Fruit fly (Drosophila melanogaster) whole organism, embryonic: ENCODE results near the gene Wbp2.

Experiments
- Bgb ChIP-seq: fragments of 200-800 bp; sonication (Bioruptor generic); IDR thresholded peaks from 2 replicates; pipeline ENCODE4 v1.3.6; 2022; ENCODE audit warnings: missing biosample characterization, missing genetic modification characterization; ENCODE audit not compliant: partially characterized antibody
- BtbVII ChIP-seq: fragments of 200-800 bp; sonication (Bioruptor generic); optimal IDR thresholded peaks from 3 replicates; lab custom pipeline; 2017; ENCODE audit warnings: missing biosample characterization, mild to moderate bottlenecking, missing genetic modification characterization
- CG10654 ChIP-seq: fragments of 200-800 bp; sonication (Bioruptor generic); optimal IDR thresholded peaks from 2 replicates; lab custom pipeline; 2016; ENCODE audit warnings: missing biosample characterization, missing genetic modification characterization
- CG13296 ChIP-seq: fragments of 200-800 bp; sonication (Bioruptor generic); optimal IDR thresholded peaks from 3 replicates; lab custom pipeline; 2018; ENCODE audit warnings: missing biosample characterization, mild to moderate bottlenecking, missing genetic modification characterization
- CG16813 ChIP-seq: fragments of 200-800 bp; sonication (Bioruptor generic); IDR thresholded peaks from 3 replicates; pipeline ENCODE4 v1.3.6; 2022; ENCODE audit warnings: missing biosample characterization, missing genetic modification characterization; ENCODE audit not compliant: partially characterized antibody
- CG17186 ChIP-seq: fragments of 200-800 bp; sonication (Bioruptor generic); optimal IDR thresholded peaks from 3 replicates; lab custom pipeline; 2017; ENCODE audit warnings: missing biosample characterization, missing genetic modification reagents, missing genetic modification characterization
- CG17829 ChIP-seq: fragments of 200-800 bp; optimal IDR thresholded peaks from 2 replicates; lab custom pipeline; 2019; ENCODE audit warnings: missing biosample characterization, mild to moderate bottlenecking, missing genetic modification characterization, moderate library complexity
- CG18011 ChIP-seq: fragments of 200-800 bp; sonication (Bioruptor generic); optimal IDR thresholded peaks from 2 replicates; lab custom pipeline; 2017; ENCODE audit warnings: missing biosample characterization, missing genetic modification characterization, mild to moderate bottlenecking, moderate library complexity, missing genotype
- CG2120 ChIP-seq: fragments of 200-800 bp; sonication (Bioruptor generic); optimal IDR thresholded peaks from 3 replicates; lab custom pipeline; 2016; ENCODE audit warnings: missing biosample characterization, missing genetic modification characterization
- CG2712 ChIP-seq: fragments of 200-800 bp; optimal IDR thresholded peaks from 3 replicates; lab custom pipeline; 2019; ENCODE audit warnings: missing biosample characterization, mild to moderate bottlenecking, missing genetic modification characterization, moderate library complexity
- CG2889 ChIP-seq: fragments of 200-800 bp; sonication (Bioruptor generic); IDR thresholded peaks from 3 replicates; pipeline ENCODE4 v1.3.6; 2022; ENCODE audit warnings: missing biosample characterization, missing genetic modification characterization
- CG3281 ChIP-seq: fragments of 200-800 bp; sonication (Bioruptor generic); optimal IDR thresholded peaks from 3 replicates; lab custom pipeline; 2017; ENCODE audit warnings: missing biosample characterization, mild to moderate bottlenecking, missing genetic modification characterization
- CG33213 ChIP-seq: fragments of 200-800 bp; sonication (Bioruptor generic); optimal IDR thresholded peaks from 3 replicates; lab custom pipeline; 2016; ENCODE audit warnings: missing biosample characterization, missing genetic modification characterization
- CG34376 ChIP-seq: fragments of 200-800 bp; sonication (Bioruptor generic); optimal IDR thresholded peaks from 2 replicates; lab custom pipeline; 2018; ENCODE audit warnings: missing biosample characterization, mild to moderate bottlenecking, missing genetic modification characterization
- CG4617 ChIP-seq: fragments of 200-800 bp; sonication (Bioruptor generic); optimal IDR thresholded peaks from 3 replicates; lab custom pipeline; 2016; ENCODE audit warnings: missing biosample characterization, missing genetic modification characterization, borderline replicate concordance
- CG6175 ChIP-seq: fragments of 200-800 bp; sonication (Bioruptor generic); IDR thresholded peaks from 3 replicates; pipeline ENCODE4 v1.3.6; 2022; ENCODE audit warnings: missing biosample characterization, missing genetic modification characterization
- CG6765 ChIP-seq: fragments of 200-800 bp; sonication (Bioruptor generic); optimal IDR thresholded peaks from 3 replicates; lab custom pipeline; 2017; ENCODE audit warnings: missing biosample characterization, mild to moderate bottlenecking, missing genetic modification characterization
- CG7556 ChIP-seq: fragments of 200-800 bp; sonication (Bioruptor generic); optimal IDR thresholded peaks from 2 replicates; lab custom pipeline; 2017; ENCODE audit warnings: missing biosample characterization, mild to moderate bottlenecking, missing genetic modification characterization
- CG7786 ChIP-seq: fragments of 200-800 bp; sonication (Bioruptor generic); optimal IDR thresholded peaks from 2 replicates; lab custom pipeline; 2016; ENCODE audit warnings: missing biosample characterization, missing genetic modification characterization
- CG8924 ChIP-seq: fragments of 200-800 bp; optimal IDR thresholded peaks from 3 replicates; lab custom pipeline; 2019; ENCODE audit warnings: missing biosample characterization, mild to moderate bottlenecking, missing genetic modification characterization, moderate library complexity
- CG9437 ChIP-seq: fragments of 200-800 bp; sonication (Bioruptor generic); optimal IDR thresholded peaks from 2 replicates; lab custom pipeline; 2018; ENCODE audit warnings: missing biosample characterization, mild to moderate bottlenecking, missing genetic modification characterization
- CG9727 ChIP-seq: fragments of 200-800 bp; sonication (Bioruptor generic); optimal IDR thresholded peaks from 3 replicates; lab custom pipeline; 2017; ENCODE audit warnings: missing biosample characterization, mild to moderate bottlenecking, missing genetic modification characterization
- CkIIα-i1 ChIP-seq: fragments of 200-800 bp; sonication (Bioruptor generic); IDR thresholded peaks from 2 replicates; pipeline ENCODE4 v1.3.6; 2022; ENCODE audit warnings: missing biosample characterization, missing genetic modification characterization
- Ets65A ChIP-seq: fragments of 200-800 bp; sonication (Bioruptor generic); peaks from one replicate; lab custom pipeline; 2016; ENCODE audit warnings: missing biosample characterization, missing genetic modification characterization
- Ets97D ChIP-seq: fragments of 200-800 bp; sonication (Bioruptor generic); optimal IDR thresholded peaks from 3 replicates; lab custom pipeline; 2016; ENCODE audit warnings: missing biosample characterization, missing genetic modification characterization
- HLH4C ChIP-seq: fragments of 200-800 bp; sonication (Bioruptor generic); IDR thresholded peaks from 3 replicates; pipeline ENCODE4 v1.3.6; 2022; ENCODE audit warnings: missing biosample characterization, missing genetic modification characterization; ENCODE audit not compliant: partially characterized antibody
- HmgD ChIP-seq: fragments of 200-800 bp; sonication (Bioruptor generic); optimal IDR thresholded peaks from 3 replicates; lab custom pipeline; 2016; ENCODE audit warnings: missing biosample characterization, missing genetic modification characterization
- Lim3 ChIP-seq: fragments of 200-800 bp; sonication (Bioruptor generic); IDR thresholded peaks from 2 replicates; pipeline ENCODE4 v1.3.6; 2022; ENCODE audit warnings: missing biosample characterization, missing genetic modification characterization
- MESR4 ChIP-seq: fragments of 200-800 bp; sonication (Bioruptor generic); optimal IDR thresholded peaks from 2 replicates; lab custom pipeline; 2018; ENCODE audit warnings: missing biosample characterization, mild to moderate bottlenecking, missing genetic modification characterization, moderate library complexity
- Oaz ChIP-seq: fragments of 200-800 bp; sonication (Bioruptor generic); IDR thresholded peaks from 2 replicates; pipeline ENCODE4 v1.3.6; 2022; ENCODE audit warnings: missing biosample characterization, missing genetic modification characterization
- Spps ChIP-seq: fragments of 200-800 bp; sonication (Bioruptor generic); optimal IDR thresholded peaks from 2 replicates; lab custom pipeline; 2018; ENCODE audit warnings: missing biosample characterization, mild to moderate bottlenecking, missing genetic modification characterization
- Vsx1 ChIP-seq: fragments of 200-800 bp; sonication (Bioruptor generic); optimal IDR thresholded peaks from 2 replicates; lab custom pipeline; 2017; ENCODE audit warnings: missing biosample characterization, mild to moderate bottlenecking, missing genetic modification characterization, missing genetic modification reagents
- amos ChIP-seq: fragments of 200-800 bp; sonication (Bioruptor generic); IDR thresholded peaks from 2 replicates; pipeline ENCODE4 v1.3.6; 2022; ENCODE audit warnings: missing biosample characterization, missing genetic modification characterization; ENCODE audit not compliant: partially characterized antibody
- bcd ChIP-seq: fragments of 200-800 bp; sonication (Bioruptor generic); optimal IDR thresholded peaks from 2 replicates; lab custom pipeline; 2017; ENCODE audit warnings: missing biosample characterization, mild to moderate bottlenecking, missing genetic modification characterization
- br ChIP-seq: fragments of >200 bp; optimal IDR thresholded peaks from 2 replicates; lab custom pipeline; 2017
- cg ChIP-seq: fragments of 200-800 bp; sonication (Bioruptor generic); optimal IDR thresholded peaks from 3 replicates; lab custom pipeline; 2019; ENCODE audit warnings: missing biosample characterization, mild to moderate bottlenecking, missing genetic modification characterization, moderate library complexity
- crc ChIP-seq: fragments of 200-800 bp; sonication (Bioruptor generic); optimal IDR thresholded peaks from 2 replicates; lab custom pipeline; 2016; ENCODE audit warnings: missing biosample characterization, missing genetic modification characterization
- dm ChIP-seq: fragments of 200-800 bp; sonication (Bioruptor generic); optimal IDR thresholded peaks from 3 replicates; lab custom pipeline; 2016; ENCODE audit warnings: missing biosample characterization, missing genetic modification characterization
- en ChIP-seq: fragments of 200-800 bp; sonication (Bioruptor generic); optimal IDR thresholded peaks from 2 replicates; lab custom pipeline; 2016; ENCODE audit warnings: missing biosample characterization, missing genetic modification characterization
- gsb ChIP-seq: fragments of 200-800 bp; sonication (Bioruptor generic); IDR thresholded peaks from 2 replicates; pipeline ENCODE4 v1.3.6; 2022; ENCODE audit warnings: missing biosample characterization, missing genetic modification characterization
- knrl ChIP-seq: fragments of 200-800 bp; sonication (Bioruptor generic); IDR thresholded peaks from 3 replicates; pipeline ENCODE4 v1.3.6; 2022; ENCODE audit warnings: missing biosample characterization, missing genetic modification characterization; ENCODE audit not compliant: partially characterized antibody
- mam ChIP-seq: fragments of 200-800 bp; sonication (Bioruptor generic); optimal IDR thresholded peaks from 3 replicates; lab custom pipeline; 2016; ENCODE audit warnings: missing biosample characterization, missing genetic modification characterization
- odd ChIP-seq: fragments of 200-800 bp; sonication (Bioruptor generic); optimal IDR thresholded peaks from 2 replicates; lab custom pipeline; 2017; ENCODE audit warnings: missing biosample characterization, mild to moderate bottlenecking, missing genetic modification characterization
- peb ChIP-seq: fragments of 200-800 bp; sonication (Bioruptor generic); IDR thresholded peaks from 2 replicates; pipeline ENCODE4 v1.3.6; 2022; ENCODE audit warnings: missing biosample characterization, missing genetic modification characterization
- phol ChIP-seq: fragments of 200-800 bp; sonication (Bioruptor generic); optimal IDR thresholded peaks from 3 replicates; lab custom pipeline; 2018; ENCODE audit warnings: missing biosample characterization, mild to moderate bottlenecking, missing genetic modification characterization, moderate library complexity
- sna ChIP-seq: fragments of 200-800 bp; sonication (Bioruptor generic); IDR thresholded peaks from 2 replicates; pipeline ENCODE4 v1.3.6; 2022; ENCODE audit warnings: missing biosample characterization, missing genetic modification characterization; ENCODE audit not compliant: partially characterized antibody
- sqz ChIP-seq: fragments of 200-800 bp; sonication (Bioruptor generic); optimal IDR thresholded peaks from 3 replicates; lab custom pipeline; 2018; ENCODE audit warnings: missing biosample characterization, mild to moderate bottlenecking, missing genetic modification characterization
- stwl ChIP-seq: fragments of 200-800 bp; sonication (Bioruptor generic); optimal IDR thresholded peaks from 3 replicates; lab custom pipeline; 2018; ENCODE audit warnings: missing biosample characterization, mild to moderate bottlenecking, missing genetic modification characterization, moderate library complexity
- tx ChIP-seq: fragments of 200-800 bp; sonication (Bioruptor generic); optimal IDR thresholded peaks from 2 replicates; lab custom pipeline; 2016; ENCODE audit warnings: missing biosample characterization, missing genetic modification characterization
- zfh2 ChIP-seq: fragments of 200-800 bp; sonication (Bioruptor generic); optimal IDR thresholded peaks from 2 replicates; lab custom pipeline; 2016; ENCODE audit warnings: missing biosample characterization, missing genetic modification characterization

Wbp2 gene

DNA sequence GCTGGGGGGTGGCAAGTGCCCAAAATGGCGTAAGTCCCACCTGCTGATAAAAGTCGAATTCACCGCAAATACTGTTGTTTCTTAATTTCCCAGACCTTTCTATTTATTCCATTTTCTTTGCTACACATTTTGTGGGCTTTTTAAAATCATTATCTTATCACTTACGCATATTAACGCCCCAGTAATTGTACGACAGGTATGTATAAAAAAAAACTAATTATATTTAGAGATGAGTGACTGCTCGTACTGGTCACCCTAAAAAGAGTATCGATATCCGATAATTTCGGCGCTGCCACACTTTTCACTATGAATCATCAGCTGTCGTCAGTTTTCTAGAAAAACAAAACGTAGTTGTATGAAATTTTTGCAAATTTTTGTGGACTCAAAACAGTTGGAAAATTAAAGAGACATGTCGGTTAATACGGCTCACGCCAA, at the start of gene Wbp2, which contains the start of gene CG10948:
Wbp2 (plus strand) TSS at position 299 of the 435 bp plus-strand sequence.
CG10948 (minus strand) TSS at position 251 of the 435 bp plus-strand sequence.
- TF ChIP-seq CG13296 (GFP tag; lab: Kevin White, UChicago) = peak; percentile 8
- peak; percentile 50; the same call in 1 of the 3 replicates for TF ChIP-seq HLH4C (GFP tag; lab: Robert Waterston, UW)
- peak; percentile 60 for TF ChIP-seq Bgb (GFP tag; lab: Robert Waterston, UW)
- peak; percentile 45 for TF ChIP-seq CG2712 (tag; lab: Kevin White, UChicago)
- peak; percentile 54 for TF ChIP-seq BtbVII (GFP tag; lab: Kevin White, UChicago)
- peak; percentile 60; the same call in 1 of the 2 replicates for TF ChIP-seq amos (GFP tag; lab: Robert Waterston, UW)
- no peak for TF ChIP-seq CG7786 (GFP tag; lab: Kevin White, UChicago)
- TF ChIP-seq bcd (GFP tag; lab: Kevin White, UChicago) = no peak
- TF ChIP-seq CG17829 (tag; lab: Kevin White, UChicago) = peak; percentile 41
- no peak for TF ChIP-seq gsb (GFP tag; lab: Robert Waterston, UW)
- peak; percentile 77 for TF ChIP-seq Ets97D (GFP tag; lab: Kevin White, UChicago)
- no peak for TF ChIP-seq en (GFP tag; lab: Kevin White, UChicago)
- no peak for TF ChIP-seq cg (GFP tag; lab: Kevin White, UChicago)
- no peak for TF ChIP-seq CkIIα-i1
- 0 out of 3 replicates have a peak, but pooled peaks have one; percentile 54 for TF ChIP-seq knrl (GFP tag; lab: Robert Waterston, UW)
- peak; percentile 1 for TF ChIP-seq CG18011 (GFP tag; lab: Kevin White, UChicago)
- no peak for TF ChIP-seq zfh2 (GFP tag; lab: Kevin White, UChicago)
- no peak for TF ChIP-seq CG2889 (GFP tag; lab: Robert Waterston, UW)
- no peak for TF ChIP-seq CG10654 (GFP tag; lab: Kevin White, UChicago)
- TF ChIP-seq peb (GFP tag; lab: Robert Waterston, UW) = no peak
- TF ChIP-seq HmgD (GFP tag; lab: Kevin White, UChicago) = no peak
- peak; percentile 14 for TF ChIP-seq Ets65A (GFP tag; lab: Kevin White, UChicago)
- TF ChIP-seq mam (GFP tag; lab: Kevin White, UChicago) = peak; percentile 2
- peak; percentile 73 for TF ChIP-seq Vsx1 (GFP tag; lab: Kevin White, UChicago)
- TF ChIP-seq Spps (tag; lab: Kevin White, UChicago) = no peak
- TF ChIP-seq CG8924 (tag; lab: Kevin White, UChicago) = no peak
- TF ChIP-seq Oaz (GFP tag; lab: Robert Waterston, UW) = no peak
- no peak for TF ChIP-seq sna (GFP tag; lab: Robert Waterston, UW)
- TF ChIP-seq MESR4 = peak; percentile 84
- peak; percentile 90 for TF ChIP-seq CG4617 (GFP tag; lab: Kevin White, UChicago)
- no peak for TF ChIP-seq br (lab: Kevin White, UChicago)
- no peak for TF ChIP-seq CG6175
- peak; percentile 15 for TF ChIP-seq odd
- peak; percentile 25 for TF ChIP-seq CG34376
- TF ChIP-seq CG6765 (GFP tag; lab: Kevin White, UChicago) = no peak
- TF ChIP-seq sqz (GFP tag; lab: Kevin White, UChicago) = peak; percentile 99
- TF ChIP-seq CG3281 (GFP tag; lab: Kevin White, UChicago) = peak; percentile 72
- TF ChIP-seq CG9437 (GFP tag; lab: Kevin White, UChicago) = peak; percentile 33
- TF ChIP-seq CG16813 (GFP tag; lab: Robert Waterston, UW) = peak; percentile 48; the same call in 1 of the 3 replicates
- TF ChIP-seq CG9727 (GFP tag; lab: Kevin White, UChicago) = no peak
- TF ChIP-seq CG7556 (GFP tag; lab: Kevin White, UChicago) = no peak
- no peak for TF ChIP-seq Lim3 (GFP tag; lab: Robert Waterston, UW)
- TF ChIP-seq dm (GFP tag; lab: Kevin White, UChicago) = peak; percentile 9
- TF ChIP-seq tx (GFP tag; lab: Kevin White, UChicago) = no peak
- TF ChIP-seq crc (GFP tag; lab: Kevin White, UChicago) = no peak
- TF ChIP-seq CG17186 (GFP tag; lab: Kevin White, UChicago) = no peak
- peak; percentile 96 for TF ChIP-seq phol (tag; lab: Kevin White, UChicago)
- TF ChIP-seq CG2120 (GFP tag; lab: Kevin White, UChicago) = peak; percentile 19
- peak; percentile 97 for TF ChIP-seq stwl (tag; lab: Kevin White, UChicago)
- peak; percentile 31 for TF ChIP-seq CG33213 (GFP tag; lab: Kevin White, UChicago)
